Fruit fly (Drosophila melanogaster) whole organism, embryonic: ENCODE results near the gene CG4101.

ENCODE experiments used
- Asciz ChIP-seq: fragments of 200-800 bp; sonication (Bioruptor generic); optimal IDR thresholded peaks from 2 replicates; lab custom pipeline; 2017; ENCODE audit warnings: missing biosample characterization, mild to moderate bottlenecking, missing genetic modification characterization, missing genetic modification reagents
- B-H2 ChIP-seq: fragments of 200-800 bp; sonication (Bioruptor generic); optimal IDR thresholded peaks from 2 replicates; lab custom pipeline; 2018; ENCODE audit warnings: missing biosample characterization, mild to moderate bottlenecking, missing genetic modification characterization
- CG10267 ChIP-seq: fragments of 200-800 bp; sonication (Bioruptor generic); optimal IDR thresholded peaks from 2 replicates; lab custom pipeline; 2018; ENCODE audit warnings: missing biosample characterization, mild to moderate bottlenecking, missing genetic modification characterization, moderate library complexity
- CG10431 ChIP-seq: fragments of 200-800 bp; sonication (Bioruptor generic); optimal IDR thresholded peaks from 3 replicates; lab custom pipeline; 2018; ENCODE audit warnings: missing biosample characterization, mild to moderate bottlenecking, missing genetic modification characterization
- CG10654 ChIP-seq: fragments of 200-800 bp; sonication (Bioruptor generic); optimal IDR thresholded peaks from 2 replicates; lab custom pipeline; 2016; ENCODE audit warnings: missing biosample characterization, missing genetic modification characterization
- CG10979 ChIP-seq: fragments of 200-800 bp; sonication (Bioruptor generic); optimal IDR thresholded peaks from 2 replicates; lab custom pipeline; 2018; ENCODE audit warnings: missing biosample characterization, mild to moderate bottlenecking, missing genetic modification characterization, moderate library complexity
- CG12071 ChIP-seq: fragments of 200-800 bp; sonication (Bioruptor generic); optimal IDR thresholded peaks from 3 replicates; lab custom pipeline; 2018; ENCODE audit warnings: missing biosample characterization, mild to moderate bottlenecking, missing genetic modification characterization
- CG12236 ChIP-seq: fragments of 200-800 bp; sonication (Bioruptor generic); optimal IDR thresholded peaks from 2 replicates; lab custom pipeline; 2016; ENCODE audit warnings: missing biosample characterization, missing genetic modification characterization
- CG13775 ChIP-seq: fragments of 200-800 bp; sonication (Bioruptor generic); optimal IDR thresholded peaks from 3 replicates; lab custom pipeline; 2017; ENCODE audit warnings: missing biosample characterization, mild to moderate bottlenecking, missing genetic modification characterization
- CG14014 ChIP-seq: fragments of 200-800 bp; sonication (Bioruptor generic); IDR thresholded peaks from 2 replicates; pipeline ENCODE4 v1.3.6; 2022; ENCODE audit warnings: missing biosample characterization, missing genetic modification characterization
- CG30403 ChIP-seq: fragments of 200-800 bp; sonication (Bioruptor generic); optimal IDR thresholded peaks from 3 replicates; lab custom pipeline; 2016; ENCODE audit warnings: missing biosample characterization, missing genetic modification characterization
- CG3163 ChIP-seq: fragments of 200-800 bp; sonication (Bioruptor generic); optimal IDR thresholded peaks from 3 replicates; lab custom pipeline; 2016; ENCODE audit warnings: missing biosample characterization, missing genetic modification characterization
- CG4820 ChIP-seq: fragments of 200-800 bp; sonication (Bioruptor generic); optimal IDR thresholded peaks from 3 replicates; lab custom pipeline; 2016; ENCODE audit warnings: missing biosample characterization, missing genetic modification characterization
- CG6272 ChIP-seq: fragments of 200-800 bp; sonication (Bioruptor generic); IDR thresholded peaks from 2 replicates; pipeline ENCODE4 v1.3.6; 2022; ENCODE audit warnings: missing biosample characterization, missing genetic modification characterization
- CG7556 ChIP-seq: fragments of 200-800 bp; sonication (Bioruptor generic); optimal IDR thresholded peaks from 2 replicates; lab custom pipeline; 2017; ENCODE audit warnings: missing biosample characterization, mild to moderate bottlenecking, missing genetic modification characterization
- CG9609 ChIP-seq: fragments of 200-800 bp; sonication (Bioruptor generic); optimal IDR thresholded peaks from 3 replicates; lab custom pipeline; 2016; ENCODE audit warnings: missing biosample characterization, missing genetic modification characterization
- CG9817 ChIP-seq: fragments of 200-800 bp; sonication (Bioruptor generic); optimal IDR thresholded peaks from 2 replicates; lab custom pipeline; 2018; ENCODE audit warnings: missing biosample characterization, mild to moderate bottlenecking, missing genetic modification characterization, moderate library complexity
- Camta ChIP-seq: fragments of 200-800 bp; sonication (Bioruptor generic); optimal IDR thresholded peaks from 2 replicates; lab custom pipeline; 2016; ENCODE audit warnings: missing biosample characterization, missing genetic modification characterization
- Deaf1 ChIP-seq: fragments of 200-800 bp; optimal IDR thresholded peaks from 3 replicates; lab custom pipeline; 2019; ENCODE audit warnings: missing biosample characterization, mild to moderate bottlenecking, missing genetic modification characterization, moderate library complexity
- Dref ChIP-seq: fragments of 200-800 bp; sonication (Bioruptor generic); IDR thresholded peaks from 2 replicates; pipeline ENCODE4 v1.3.6; 2022; ENCODE audit warnings: missing biosample characterization, missing genetic modification characterization
- Elba2 ChIP-seq: fragments of 200-800 bp; sonication (Bioruptor generic); optimal IDR thresholded peaks from 3 replicates; lab custom pipeline; 2016; ENCODE audit warnings: missing biosample characterization, missing genetic modification characterization
- HLH4C ChIP-seq: fragments of 200-800 bp; sonication (Bioruptor generic); IDR thresholded peaks from 3 replicates; pipeline ENCODE4 v1.3.6; 2022; ENCODE audit warnings: missing biosample characterization, missing genetic modification characterization; ENCODE audit not compliant: partially characterized antibody
- NFAT ChIP-seq: fragments of 200-800 bp; sonication (Bioruptor generic); IDR thresholded peaks from 2 replicates; pipeline ENCODE4 v1.3.6; 2022; ENCODE audit warnings: missing biosample characterization, missing genetic modification characterization
- NfI ChIP-seq: fragments of 200-800 bp; sonication (Bioruptor generic); optimal IDR thresholded peaks from 3 replicates; lab custom pipeline; 2018; ENCODE audit warnings: missing biosample characterization, mild to moderate bottlenecking, missing genetic modification characterization, moderate library complexity
- Pdp1 ChIP-seq, 2 experiments: fragments of 200-800 bp; sonication (Bioruptor generic); optimal IDR thresholded peaks; 3 replicates each; lab custom pipeline; 2016; ENCODE audit warnings: missing biosample characterization in 2 of 2, missing genetic modification characterization in 2 of 2, mild to moderate bottlenecking in 1 of 2, moderate library complexity in 1 of 2
- Scr ChIP-seq: fragments of 200-800 bp; sonication (Bioruptor generic); IDR thresholded peaks from 2 replicates; pipeline ENCODE4 v1.3.6; 2022; ENCODE audit warnings: missing biosample characterization, missing genetic modification characterization; ENCODE audit not compliant: partially characterized antibody
- Sry-δ ChIP-seq: fragments of 200-800 bp; sonication (Bioruptor generic); optimal IDR thresholded peaks from 2 replicates; lab custom pipeline; 2016; ENCODE audit warnings: missing biosample characterization, missing genetic modification characterization
- Xbp1 ChIP-seq: fragments of 200-800 bp; sonication (Bioruptor generic); optimal IDR thresholded peaks from 3 replicates; lab custom pipeline; 2016; ENCODE audit warnings: missing biosample characterization, mild to moderate bottlenecking, missing genetic modification characterization
- crol ChIP-seq: fragments of 200-800 bp; sonication (Bioruptor generic); IDR thresholded peaks from 2 replicates; pipeline ENCODE4 v1.3.6; 2022; ENCODE audit warnings: missing biosample characterization, missing genetic modification characterization
- crp ChIP-seq, 2 experiments: fragments of 200-800 bp; sonication (Bioruptor generic); optimal IDR thresholded peaks; 2 replicates in 1 of 2; 3 replicates in 1 of 2; lab custom pipeline; 2017; ENCODE audit warnings: missing biosample characterization in 2 of 2, missing genetic modification characterization in 2 of 2, mild to moderate bottlenecking in 1 of 2, moderate library complexity in 1 of 2
- dmrt11E ChIP-seq: fragments of 200-800 bp; sonication (Bioruptor generic); optimal IDR thresholded peaks from 3 replicates; lab custom pipeline; 2018; ENCODE audit warnings: missing biosample characterization, mild to moderate bottlenecking, missing genetic modification characterization, moderate library complexity
- fd102C ChIP-seq: fragments of 200-800 bp; sonication (Bioruptor generic); optimal IDR thresholded peaks from 2 replicates; lab custom pipeline; 2018; ENCODE audit warnings: missing biosample characterization, mild to moderate bottlenecking, missing genetic modification characterization, moderate library complexity
- fru ChIP-seq: fragments of >200 bp; optimal IDR thresholded peaks from 2 replicates; lab custom pipeline; 2017
- lmd ChIP-seq: fragments of 200-800 bp; sonication (Bioruptor generic); IDR thresholded peaks from 2 replicates; pipeline ENCODE4 v1.3.6; 2022; ENCODE audit warnings: missing biosample characterization, missing genetic modification characterization
- luna ChIP-seq: fragments of 200-800 bp; sonication (Bioruptor generic); optimal IDR thresholded peaks from 2 replicates; lab custom pipeline; 2016; ENCODE audit warnings: missing biosample characterization, missing genetic modification characterization
- maf-S ChIP-seq: fragments of 200-800 bp; sonication (Bioruptor generic); optimal IDR thresholded peaks from 2 replicates; lab custom pipeline; 2016; ENCODE audit warnings: missing biosample characterization, missing genetic modification characterization
- mld ChIP-seq: fragments of 200-800 bp; sonication (Bioruptor generic); IDR thresholded peaks from 3 replicates; pipeline ENCODE4 v1.3.6; 2022; ENCODE audit warnings: missing biosample characterization, missing genetic modification characterization; ENCODE audit not compliant: partially characterized antibody
- pfk ChIP-seq: fragments of 200-800 bp; sonication (Bioruptor generic); optimal IDR thresholded peaks from 2 replicates; lab custom pipeline; 2018; ENCODE audit warnings: missing biosample characterization, mild to moderate bottlenecking, missing genetic modification characterization, moderate library complexity
- prd ChIP-seq, 3 experiments: fragments of >200 bp in 2 of 3; fragments of 200-800 bp in 1 of 3; sonication (Bioruptor generic) in 1 of 3; optimal IDR thresholded peaks in 2 of 3; IDR thresholded peaks in 1 of 3; 2 replicates in 2 of 3; 3 replicates in 1 of 3; pipeline versions ENCODE4 v1.3.6 to Lab custom; 2017 to 2022; ENCODE audit warnings: missing biosample characterization in 1 of 3, missing genetic modification characterization in 1 of 3
- repo ChIP-seq: fragments of 200-800 bp; sonication (Bioruptor generic); optimal IDR thresholded peaks from 2 replicates; lab custom pipeline; 2016; ENCODE audit warnings: missing biosample characterization, missing genetic modification characterization
- row ChIP-seq: fragments of 200-800 bp; sonication (Bioruptor generic); IDR thresholded peaks from 3 replicates; pipeline ENCODE4 v1.3.6; 2022; ENCODE audit warnings: missing biosample characterization, missing genetic modification characterization
- salm ChIP-seq: fragments of 200-800 bp; sonication (Bioruptor generic); optimal IDR thresholded peaks from 2 replicates; lab custom pipeline; 2018; ENCODE audit warnings: missing biosample characterization, mild to moderate bottlenecking, missing genetic modification characterization
- sim ChIP-seq: fragments of 200-800 bp; sonication (Bioruptor generic); IDR thresholded peaks from 2 replicates; pipeline ENCODE4 v1.3.6; 2022; ENCODE audit warnings: missing biosample characterization, missing genetic modification characterization
- sqz ChIP-seq: fragments of 200-800 bp; sonication (Bioruptor generic); optimal IDR thresholded peaks from 3 replicates; lab custom pipeline; 2018; ENCODE audit warnings: missing biosample characterization, mild to moderate bottlenecking, missing genetic modification characterization
- sug ChIP-seq: fragments of 200-800 bp; optimal IDR thresholded peaks from 2 replicates; lab custom pipeline; 2019; ENCODE audit warnings: missing biosample characterization, mild to moderate bottlenecking, missing genetic modification characterization, moderate library complexity
- tap ChIP-seq: fragments of 200-800 bp; optimal IDR thresholded peaks from 3 replicates; lab custom pipeline; 2019; ENCODE audit warnings: missing biosample characterization, mild to moderate bottlenecking, missing genetic modification characterization, moderate library complexity
- tup ChIP-seq: fragments of 200-800 bp; sonication (Bioruptor generic); optimal IDR thresholded peaks from 2 replicates; lab custom pipeline; 2016; ENCODE audit warnings: missing biosample characterization, mild to moderate bottlenecking, missing genetic modification characterization, moderate library complexity
- usp ChIP-seq: fragments of >200 bp; optimal IDR thresholded peaks from 2 replicates; lab custom pipeline; 2017; ENCODE audit warnings: missing biosample characterization, missing genetic modification characterization
- vfl ChIP-seq: fragments of 200-800 bp; sonication (Bioruptor generic); optimal IDR thresholded peaks from 2 replicates; lab custom pipeline; 2016; ENCODE audit warnings: missing biosample characterization, missing genetic modification characterization

The CG4101 gene

DNA sequence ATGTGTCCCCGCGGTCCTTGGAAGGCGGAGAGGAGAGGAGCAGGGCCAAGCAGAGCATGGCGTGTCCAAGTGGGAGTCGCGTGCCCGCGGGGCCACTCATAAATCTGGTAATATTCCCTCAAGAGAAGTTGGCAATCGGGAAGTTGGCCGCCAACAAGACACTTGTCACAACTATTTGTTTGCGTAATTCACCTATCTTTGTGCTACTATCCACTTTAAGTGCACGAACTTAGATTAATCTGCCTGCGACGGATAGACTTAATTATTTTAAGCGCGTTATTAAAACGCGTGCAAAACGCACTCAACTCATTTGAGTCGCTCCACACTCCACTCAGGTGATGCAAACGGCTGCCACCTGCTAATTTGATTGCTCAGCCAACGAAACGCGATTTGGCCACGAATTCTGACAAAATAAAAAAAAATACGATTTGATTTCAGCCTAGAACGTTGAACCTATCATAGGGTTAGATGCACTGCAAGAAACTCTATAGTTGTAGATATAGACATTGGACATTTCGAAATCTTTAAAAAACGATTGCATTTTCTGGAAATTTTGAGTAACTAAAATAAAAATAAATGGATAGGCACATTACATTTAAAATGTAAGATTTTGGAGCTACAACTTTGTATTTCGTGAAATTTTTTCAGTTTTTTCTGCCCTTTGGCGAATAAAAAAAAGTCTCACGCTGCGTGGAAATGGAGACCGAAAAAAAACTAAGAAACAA lies 41.1 kb upstream of the CG4101 start (continued):
- TF ChIP-seq crol (GFP tag; lab: Robert Waterston, UW), result no peak
- peak; percentile 37 for TF ChIP-seq sug
- no peak for TF ChIP-seq Dref (GFP tag; lab: Robert Waterston, UW)
- TF ChIP-seq sim, result no peak
- TF ChIP-seq Sry-δ (GFP tag; lab: Kevin White, UChicago), result no peak
- peak; percentile 11 for TF ChIP-seq CG4820 (GFP tag; lab: Kevin White, UChicago)
- TF ChIP-seq CG10979 (tag; lab: Kevin White, UChicago), result peak; percentile 38
- TF ChIP-seq usp (GFP tag; lab: Kevin White, UChicago), result no peak
- peak; percentile 42 for TF ChIP-seq CG13775 (GFP tag; lab: Kevin White, UChicago)
- TF ChIP-seq repo (GFP tag; lab: Kevin White, UChicago), result no peak
- peak; percentile 71; the same call in 1 of the 2 replicates for TF ChIP-seq CG14014
- no peak for TF ChIP-seq fru (lab: Kevin White, UChicago)
- peak; percentile 21 for TF ChIP-seq CG9609
- TF ChIP-seq Xbp1, result peak; percentile 56
- no peak for TF ChIP-seq mld (GFP tag; lab: Robert Waterston, UW)
- peak; percentile 17 for TF ChIP-seq dmrt11E
- peak; percentile 75 for TF ChIP-seq lmd (GFP tag; lab: Robert Waterston, UW)
- TF ChIP-seq tup (GFP tag; lab: Kevin White, UChicago), result no peak
- peak; percentile 55 for TF ChIP-seq CG7556 (GFP tag; lab: Kevin White, UChicago)
- TF ChIP-seq NfI (GFP tag; lab: Kevin White, UChicago), result peak; percentile 42
- no peak for TF ChIP-seq tap (tag; lab: Kevin White, UChicago)
- TF ChIP-seq row (GFP tag; lab: Robert Waterston, UW), result peak; percentile 75
- no peak for TF ChIP-seq CG12071 (GFP tag; lab: Kevin White, UChicago)
- no peak for TF ChIP-seq CG12236 (GFP tag; lab: Kevin White, UChicago)
- TF ChIP-seq CG10431, result peak; percentile 5
- no peak for TF ChIP-seq HLH4C (GFP tag; lab: Robert Waterston, UW)
- peak; percentile 59 for TF ChIP-seq CG30403 (GFP tag; lab: Kevin White, UChicago)
- no peak for TF ChIP-seq Scr (GFP tag; lab: Robert Waterston, UW)
- no peak for TF ChIP-seq pfk (GFP tag; lab: Kevin White, UChicago)
- TF ChIP-seq prd (optimal IDR thresholded peaks at IDR 0.05; lab: Kevin White, UChicago), result no peak
- peak; percentile 69 for TF ChIP-seq prd (GFP tag; IDR thresholded peaks at IDR 0.05; lab: Robert Waterston, UW)
- peak; percentile 24 for TF ChIP-seq CG9817 (tag; lab: Kevin White, UChicago)
- TF ChIP-seq salm (tag; lab: Kevin White, UChicago), result no peak
- peak; percentile 17 for TF ChIP-seq Camta
- TF ChIP-seq B-H2 (GFP tag; lab: Kevin White, UChicago), result no peak
- TF ChIP-seq maf-S (GFP tag; lab: Kevin White, UChicago), result peak; percentile 23
- TF ChIP-seq CG6272 (GFP tag; lab: Robert Waterston, UW), result no peak
- TF ChIP-seq NFAT (GFP tag; lab: Robert Waterston, UW), result no peak
- peak; percentile 51 for TF ChIP-seq sqz (GFP tag; lab: Kevin White, UChicago)
- TF ChIP-seq Deaf1 (tag; lab: Kevin White, UChicago), result peak; percentile 34
- TF ChIP-seq Asciz (GFP tag; lab: Kevin White, UChicago), result no peak
- no peak for TF ChIP-seq Elba2 (GFP tag; lab: Kevin White, UChicago)
- TF ChIP-seq CG10267 (tag; lab: Kevin White, UChicago), result peak; percentile 34
- TF ChIP-seq CG3163, result no peak
- no peak for TF ChIP-seq crp (GFP tag; optimal IDR thresholded peaks at IDR 0.05; lab: Kevin White, UChicago)
- peak; percentile 42 for TF ChIP-seq CG10654 (GFP tag; lab: Kevin White, UChicago)
- TF ChIP-seq fd102C (GFP tag; lab: Kevin White, UChicago), result no peak
- TF ChIP-seq vfl, result peak; percentile 25
- TF ChIP-seq luna (GFP tag; lab: Kevin White, UChicago), result no peak
- peak in 1 of 2 experiments; percentile 42 for TF ChIP-seq Pdp1 (GFP tag; optimal IDR thresholded peaks at IDR 0.05; lab: Kevin White, UChicago)
